Fruit fly (Drosophila melanogaster): ENCODE data around the gene CG8010.

DNA sequence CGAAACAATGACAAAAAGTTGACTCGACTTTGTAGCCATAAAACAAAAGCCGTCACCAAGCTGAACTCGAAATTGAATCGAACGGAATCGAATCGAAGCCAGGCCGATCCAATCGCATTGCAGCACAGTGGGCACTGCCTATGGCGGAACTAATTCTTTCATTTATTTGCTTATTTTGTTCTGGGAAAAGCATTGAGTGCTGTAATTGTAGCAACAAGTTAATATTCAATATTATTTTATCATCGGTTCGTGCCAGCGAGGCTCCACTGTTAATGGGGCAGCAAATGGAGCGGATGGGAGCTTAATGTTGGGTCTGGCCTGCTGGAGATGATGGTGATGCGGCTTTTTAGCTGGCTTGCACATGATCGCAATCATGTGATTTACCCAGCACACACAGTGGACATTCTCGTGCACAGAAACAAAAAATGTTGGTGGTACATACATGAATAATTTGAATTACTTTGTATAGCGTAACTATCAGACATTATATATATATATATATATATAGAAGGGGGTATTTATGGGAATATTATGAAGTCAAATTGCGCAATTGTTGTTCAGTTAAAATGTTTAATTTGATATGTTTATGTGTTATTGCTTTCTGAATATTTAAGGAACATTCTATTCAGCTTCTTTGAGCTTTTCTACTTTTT lies 20.7 kb upstream of the CG8010 start:
- TF ChIP-seq CG15710 (tag; optimal IDR thresholded peaks at IDR 0.05) (peak; percentile 96), CG8159 (tag; optimal IDR thresholded peaks at IDR 0.05) (peak; percentile 92), D1 (tag; optimal IDR thresholded peaks at IDR 0.05) (peak; percentile 50), CG13204 (GFP tag; optimal IDR thresholded peaks at IDR 0.05) (peak; percentile 94), CG34367 (tag; optimal IDR thresholded peaks at IDR 0.05) (peak; percentile 93), CG14655 (GFP tag; optimal IDR thresholded peaks at IDR 0.05) (peak; percentile 89), CG32121 (GFP tag; IDR thresholded peaks at IDR 0.05) (peak; percentile 96), rn (GFP tag; IDR thresholded peaks at IDR 0.05) (peak; percentile 93), fd96Ca (GFP tag; IDR thresholded peaks at IDR 0.05) (peak; percentile 98), CG8301 (tag; optimal IDR thresholded peaks at IDR 0.05) (peak; percentile 92), gl (tag; optimal IDR thresholded peaks at IDR 0.05) (peak; percentile 93), Snoo (tag; optimal IDR thresholded peaks at IDR 0.05) (peak; percentile 97), CG17806 (tag; optimal IDR thresholded peaks at IDR 0.05) (peak; percentile 92), CG12605 (GFP tag; IDR thresholded peaks at IDR 0.05) (peak; percentile 93)

All from whole organism, pupa.